Fruit fly (Drosophila melanogaster) whole organism, prepupa: Measurements from ENCODE around the gene RabX6.

ENCODE experiments used
- CG15336 ChIP-seq: fragments of 200-800 bp; sonication (Bioruptor generic); IDR thresholded peaks from 2 replicates; pipeline ENCODE4 v1.3.6; 2022; ENCODE audit warnings: missing biosample characterization, missing genetic modification characterization
- CG31627 ChIP-seq: fragments of 200-800 bp; sonication (Bioruptor generic); optimal IDR thresholded peaks from 3 replicates; lab custom pipeline; 2016; ENCODE audit warnings: missing biosample characterization, missing genetic modification characterization
- Hr39 ChIP-seq: fragments of 200-800 bp; sonication (Bioruptor generic); optimal IDR thresholded peaks from 2 replicates; lab custom pipeline; 2016; ENCODE audit warnings: missing biosample characterization, missing genetic modification characterization
- achi ChIP-seq: fragments of 200-800 bp; sonication (Bioruptor generic); optimal IDR thresholded peaks from 3 replicates; lab custom pipeline; 2016; ENCODE audit warnings: missing biosample characterization, missing genetic modification characterization
- topi ChIP-seq: fragments of 200-800 bp; sonication (Bioruptor generic); optimal IDR thresholded peaks from 3 replicates; lab custom pipeline; 2016; ENCODE audit warnings: missing biosample characterization, missing genetic modification characterization

DNA sequence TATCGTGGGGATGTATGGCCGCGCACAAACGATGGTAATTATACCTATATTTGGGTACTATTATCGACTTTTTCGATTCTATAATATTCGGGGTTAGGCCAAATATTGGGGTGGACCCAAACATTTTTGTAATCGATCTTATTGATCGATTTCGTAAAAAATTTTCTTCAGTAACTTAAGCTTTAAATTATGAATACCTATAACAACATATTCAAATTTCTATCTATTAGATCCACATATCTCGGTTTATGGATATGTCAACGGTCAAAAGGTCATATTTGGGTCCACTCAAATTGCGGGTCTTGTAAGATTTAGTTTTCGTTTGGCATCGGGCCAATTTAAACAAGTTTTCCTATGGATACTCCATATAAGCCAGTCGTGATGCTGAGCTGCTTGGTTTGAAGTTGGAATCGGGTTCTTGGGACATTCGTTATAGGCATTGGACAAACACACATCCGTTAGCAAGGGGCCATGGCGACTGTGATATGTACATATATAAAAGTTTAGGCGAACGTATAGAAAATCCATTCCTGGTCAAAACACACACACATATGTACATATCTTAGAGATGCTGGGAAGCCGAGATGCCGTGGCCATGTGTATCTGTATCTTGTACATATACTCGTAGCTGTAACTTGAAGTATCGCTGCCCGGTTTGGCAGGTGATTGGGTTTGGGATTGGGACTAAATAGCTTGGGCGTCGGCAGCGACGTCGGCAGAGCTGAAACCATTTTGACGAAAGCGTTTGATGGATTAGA lies 10.0 kb downstream of the RabX6 start:
- TF ChIP-seq topi (GFP tag; lab: Kevin White, UChicago) (peak; percentile 7), CG31627 (GFP tag; lab: Kevin White, UChicago) (no peak), achi (peak; percentile 27), CG15336 (GFP tag; lab: Robert Waterston, UW) (peak; percentile 74), Hr39 (GFP tag; lab: Kevin White, UChicago) (no peak)
